Fruit fly (Drosophila melanogaster): ENCODE results near the gene Tmf.

The Tmf gene

dm6 chrX:6861523-6862077 lies 17.5 kb downstream of the Tmf start:
- TF ChIP-seq CG8478 (optimal IDR thresholded peaks at IDR 0.05) (no peak), CTCF (optimal IDR thresholded peaks at IDR 0.05) (no peak)

dm6 chrX:6862521-6863288 lies 18.6 kb downstream of the Tmf start:
- no peak for TF ChIP-seq CTCF (optimal IDR thresholded peaks at IDR 0.05)
- TF ChIP-seq CG8478 (optimal IDR thresholded peaks at IDR 0.05), result no peak

- TF ChIP-seq CG8478 (optimal IDR thresholded peaks at IDR 0.05) (no peak), CTCF (optimal IDR thresholded peaks at IDR 0.05) (no peak)
Measured at dm6 chrX:6863289-6863938, 19.3 kb downstream of the Tmf start, which contains the start of gene CG43736. CG43736 (plus strand) TSS chrX:6863888.

- TF ChIP-seq CTCF (optimal IDR thresholded peaks at IDR 0.05), result no peak
- no peak for TF ChIP-seq CG8478 (optimal IDR thresholded peaks at IDR 0.05)
Measured at dm6 chrX:6865039-6865438, 20.9 kb downstream of the Tmf start.

- TF ChIP-seq CTCF (optimal IDR thresholded peaks at IDR 0.05) (no peak), CG8478 (optimal IDR thresholded peaks at IDR 0.05) (no peak)
Measured at dm6 chrX:6866040-6866439, 21.9 kb downstream of the Tmf start.

dm6 chrX:6866764-6867163 lies 22.6 kb downstream of the Tmf start:
- TF ChIP-seq CTCF (optimal IDR thresholded peaks at IDR 0.05) (no peak), CG8478 (optimal IDR thresholded peaks at IDR 0.05) (no peak)

- TF ChIP-seq CG8478 (optimal IDR thresholded peaks at IDR 0.05) (no peak), CTCF (optimal IDR thresholded peaks at IDR 0.05) (no peak)
Measured at dm6 chrX:6867175-6868023, 23.3 kb downstream of the Tmf start, which contains the start of gene CG14434. CG14434 (minus strand) TSS chrX:6867194.

- no peak for TF ChIP-seq CG8478 (optimal IDR thresholded peaks at IDR 0.05)
- TF ChIP-seq CTCF (optimal IDR thresholded peaks at IDR 0.05), result no peak
Measured at dm6 chrX:6868024-6868628, 24.0 kb downstream of the Tmf start.

- no peak for TF ChIP-seq CTCF (optimal IDR thresholded peaks at IDR 0.05)
- TF ChIP-seq CG8478 (optimal IDR thresholded peaks at IDR 0.05), result no peak
Measured at dm6 chrX:6868629-6869579, 24.8 kb downstream of the Tmf start.

dm6 chrX:6869770-6870404 lies 25.7 kb downstream of the Tmf start:
- TF ChIP-seq CTCF (optimal IDR thresholded peaks at IDR 0.05) (no peak), CG8478 (optimal IDR thresholded peaks at IDR 0.05) (no peak)

dm6 chrX:6871746-6872145 lies 27.6 kb downstream of the Tmf start:
- no peak for TF ChIP-seq CTCF (optimal IDR thresholded peaks at IDR 0.05)
- no peak for TF ChIP-seq CG8478 (optimal IDR thresholded peaks at IDR 0.05)

- TF ChIP-seq CTCF (optimal IDR thresholded peaks at IDR 0.05) (no peak), CG8478 (optimal IDR thresholded peaks at IDR 0.05) (no peak)
Measured at dm6 chrX:6874918-6875454, 30.8 kb downstream of the Tmf start.

dm6 chrX:6875773-6876172 lies 31.6 kb downstream of the Tmf start:
- no peak for TF ChIP-seq CG8478 (optimal IDR thresholded peaks at IDR 0.05)
- TF ChIP-seq CTCF (optimal IDR thresholded peaks at IDR 0.05), result no peak

Measured in S2 (cell line).